Fruit fly (Drosophila melanogaster) whole organism, embryonic: ENCODE measurements around the gene CG43922.
A peak's percentile ranks its signal among the peaks of the same experiment; 100 is the strongest.

Experiments used
- Adf1 ChIP-seq: fragments of 200-800 bp; sonication (Bioruptor generic); IDR thresholded peaks from 2 replicates; pipeline ENCODE4 v1.3.6; 2022; ENCODE audit warnings: missing biosample characterization, missing genetic modification characterization
- Atf-2 ChIP-seq: fragments of 200-800 bp; sonication (Bioruptor generic); optimal IDR thresholded peaks from 2 replicates; lab custom pipeline; 2016; ENCODE audit warnings: missing biosample characterization, missing genetic modification characterization
- BtbVII ChIP-seq: fragments of 200-800 bp; sonication (Bioruptor generic); optimal IDR thresholded peaks from 3 replicates; lab custom pipeline; 2017; ENCODE audit warnings: missing biosample characterization, mild to moderate bottlenecking, missing genetic modification characterization
- CG10543 ChIP-seq: fragments of 200-800 bp; sonication (Bioruptor generic); optimal IDR thresholded peaks from 3 replicates; lab custom pipeline; 2017; ENCODE audit warnings: missing biosample characterization, mild to moderate bottlenecking, missing genetic modification characterization, moderate library complexity
- CG10959 ChIP-seq: fragments of 200-800 bp; sonication (Bioruptor generic); IDR thresholded peaks from 2 replicates; pipeline ENCODE4 v1.3.6; 2022; ENCODE audit warnings: missing biosample characterization, missing genetic modification characterization
- CG11695 ChIP-seq: fragments of 200-800 bp; sonication (Bioruptor generic); IDR thresholded peaks from 3 replicates; pipeline ENCODE4 v1.3.6; 2022; ENCODE audit warnings: missing biosample characterization, missing genetic modification characterization
- CG13624 ChIP-seq: fragments of 200-800 bp; sonication (Bioruptor generic); optimal IDR thresholded peaks from 2 replicates; lab custom pipeline; 2016; ENCODE audit warnings: missing biosample characterization, missing genetic modification characterization
- CG1603 ChIP-seq: fragments of 200-800 bp; sonication (Bioruptor generic); optimal IDR thresholded peaks from 2 replicates; lab custom pipeline; 2019; ENCODE audit warnings: missing biosample characterization, mild to moderate bottlenecking, missing genetic modification characterization, moderate library complexity
- CG16779 ChIP-seq: fragments of 200-800 bp; sonication (Bioruptor generic); IDR thresholded peaks from 2 replicates; pipeline ENCODE4 v1.3.6; 2022; ENCODE audit warnings: missing biosample characterization, missing genetic modification characterization
- CG17829 ChIP-seq: fragments of 200-800 bp; optimal IDR thresholded peaks from 2 replicates; lab custom pipeline; 2019; ENCODE audit warnings: missing biosample characterization, mild to moderate bottlenecking, missing genetic modification characterization, moderate library complexity
- CG18599 ChIP-seq: fragments of 200-800 bp; sonication (Bioruptor generic); optimal IDR thresholded peaks from 3 replicates; lab custom pipeline; 2017; ENCODE audit warnings: missing biosample characterization, missing genetic modification characterization, mild to moderate bottlenecking, moderate library complexity, missing genetic modification reagents
- CG2120 ChIP-seq: fragments of 200-800 bp; sonication (Bioruptor generic); optimal IDR thresholded peaks from 3 replicates; lab custom pipeline; 2016; ENCODE audit warnings: missing biosample characterization, missing genetic modification characterization
- CG31224 ChIP-seq: fragments of 200-800 bp; sonication (Bioruptor generic); IDR thresholded peaks from 2 replicates; pipeline ENCODE4 v1.3.6; 2022; ENCODE audit warnings: missing biosample characterization, missing genetic modification characterization
- CG33557 ChIP-seq: fragments of 200-800 bp; sonication (Bioruptor generic); optimal IDR thresholded peaks from 2 replicates; lab custom pipeline; 2019; ENCODE audit warnings: missing biosample characterization, mild to moderate bottlenecking, missing genetic modification characterization, moderate library complexity
- CG3726 ChIP-seq: fragments of 200-800 bp; sonication (Bioruptor generic); IDR thresholded peaks from 3 replicates; pipeline ENCODE4, ENCODE4 v1.3.6; 2022; ENCODE audit warnings: missing biosample characterization, missing genetic modification characterization
- CG3847 ChIP-seq: fragments of 200-800 bp; sonication (Bioruptor generic); IDR thresholded peaks from 2 replicates; pipeline ENCODE4 v1.3.6; 2022; ENCODE audit warnings: missing biosample characterization, missing genetic modification characterization
- CG4707 ChIP-seq: fragments of 200-800 bp; sonication (Bioruptor generic); optimal IDR thresholded peaks from 2 replicates; lab custom pipeline; 2018; ENCODE audit warnings: missing biosample characterization, mild to moderate bottlenecking, missing genetic modification characterization, moderate library complexity
- CG6175 ChIP-seq: fragments of 200-800 bp; sonication (Bioruptor generic); IDR thresholded peaks from 3 replicates; pipeline ENCODE4 v1.3.6; 2022; ENCODE audit warnings: missing biosample characterization, missing genetic modification characterization
- CG6813 ChIP-seq: fragments of 200-800 bp; sonication (Bioruptor generic); optimal IDR thresholded peaks from 2 replicates; lab custom pipeline; 2017; ENCODE audit warnings: missing biosample characterization, missing genetic modification characterization, mild to moderate bottlenecking, moderate library complexity, missing genetic modification reagents
- Gug ChIP-seq: fragments of 200-800 bp; sonication (Bioruptor generic); IDR thresholded peaks from 4 replicates; pipeline ENCODE4 v1.3.6; 2022; ENCODE audit warnings: missing biosample characterization, missing genetic modification characterization
- Hmx ChIP-seq: fragments of 200-800 bp; sonication (Bioruptor generic); optimal IDR thresholded peaks from 2 replicates; lab custom pipeline; 2016; ENCODE audit warnings: missing biosample characterization, missing genetic modification characterization
- Hr3 ChIP-seq: fragments of 200-800 bp; sonication (Bioruptor generic); optimal IDR thresholded peaks from 3 replicates; lab custom pipeline; 2016; ENCODE audit warnings: missing biosample characterization, missing genetic modification characterization
- MESR4 ChIP-seq: fragments of 200-800 bp; sonication (Bioruptor generic); optimal IDR thresholded peaks from 2 replicates; lab custom pipeline; 2018; ENCODE audit warnings: missing biosample characterization, mild to moderate bottlenecking, missing genetic modification characterization, moderate library complexity
- Mad ChIP-seq: fragments of 200-800 bp; sonication (Bioruptor generic); optimal IDR thresholded peaks from 2 replicates; lab custom pipeline; 2016; ENCODE audit warnings: missing biosample characterization, missing genetic modification characterization
- Nf-YB ChIP-seq: fragments of 200-800 bp; sonication (Bioruptor generic); optimal IDR thresholded peaks from 3 replicates; lab custom pipeline; 2019; ENCODE audit warnings: missing biosample characterization, mild to moderate bottlenecking, missing genetic modification characterization, moderate library complexity
- Rx ChIP-seq: fragments of 200-800 bp; sonication (Bioruptor generic); IDR thresholded peaks from 2 replicates; pipeline ENCODE4 v1.3.6; 2022; ENCODE audit warnings: missing biosample characterization, missing genetic modification characterization
- Sry-β ChIP-seq: fragments of 200-800 bp; sonication (Bioruptor generic); optimal IDR thresholded peaks from 2 replicates; lab custom pipeline; 2018; ENCODE audit warnings: missing biosample characterization, mild to moderate bottlenecking, missing genetic modification characterization, moderate library complexity
- Sry-δ ChIP-seq: fragments of 200-800 bp; sonication (Bioruptor generic); optimal IDR thresholded peaks from 2 replicates; lab custom pipeline; 2016; ENCODE audit warnings: missing biosample characterization, missing genetic modification characterization
- amos ChIP-seq: fragments of 200-800 bp; sonication (Bioruptor generic); IDR thresholded peaks from 2 replicates; pipeline ENCODE4 v1.3.6; 2022; ENCODE audit warnings: missing biosample characterization, missing genetic modification characterization; ENCODE audit not compliant: partially characterized antibody
- ato ChIP-seq: fragments of 200-800 bp; sonication (Bioruptor generic); IDR thresholded peaks from 2 replicates; pipeline ENCODE4 v1.3.6; 2022; ENCODE audit warnings: missing biosample characterization, missing genetic modification characterization; ENCODE audit not compliant: partially characterized antibody
- dimm ChIP-seq: fragments of 200-800 bp; sonication (Bioruptor generic); IDR thresholded peaks from 2 replicates; pipeline ENCODE4 v1.3.6; 2022; ENCODE audit warnings: missing biosample characterization, missing genetic modification characterization
- dmrt99B ChIP-seq: fragments of 200-800 bp; sonication (Bioruptor generic); optimal IDR thresholded peaks from 2 replicates; lab custom pipeline; 2018; ENCODE audit warnings: missing biosample characterization, mild to moderate bottlenecking, missing genetic modification characterization, moderate library complexity
- esg ChIP-seq: fragments of 200-800 bp; sonication (Bioruptor generic); conservative IDR thresholded peaks from 2 replicates; pipeline ENCODE4 v1.3.6; 2022; ENCODE audit warnings: missing biosample characterization, missing genetic modification characterization
- eve ChIP-seq, 2 experiments: fragments of >200 bp; optimal IDR thresholded peaks; 2 replicates each; lab custom pipeline; 2017; ENCODE audit warnings: missing biosample characterization in 2 of 2, missing genetic modification characterization in 2 of 2
- ewg ChIP-seq: fragments of 200-800 bp; sonication (Bioruptor generic); optimal IDR thresholded peaks from 3 replicates; lab custom pipeline; 2017; ENCODE audit warnings: mild to moderate bottlenecking, missing biosample characterization, missing genetic modification reagents, missing genetic modification characterization
- fd3F ChIP-seq: fragments of 200-800 bp; sonication (Bioruptor generic); optimal IDR thresholded peaks from 2 replicates; lab custom pipeline; 2018; ENCODE audit warnings: missing biosample characterization, mild to moderate bottlenecking, missing genetic modification characterization, moderate library complexity
- fru ChIP-seq: fragments of >200 bp; optimal IDR thresholded peaks from 2 replicates; lab custom pipeline; 2017
- ftz-f1 ChIP-seq: fragments of 200-800 bp; sonication (Bioruptor generic); optimal IDR thresholded peaks from 2 replicates; lab custom pipeline; 2016; ENCODE audit warnings: missing biosample characterization, missing genetic modification characterization
- grn ChIP-seq: fragments of 200-800 bp; sonication (Bioruptor generic); optimal IDR thresholded peaks from 3 replicates; lab custom pipeline; 2017; ENCODE audit warnings: missing biosample characterization, missing genetic modification characterization
- hbn ChIP-seq: fragments of 200-800 bp; sonication (Bioruptor generic); IDR thresholded peaks from 2 replicates; pipeline ENCODE4 v1.3.6; 2022; ENCODE audit warnings: missing biosample characterization, missing genetic modification characterization; ENCODE audit not compliant: partially characterized antibody
- lov ChIP-seq, 2 experiments: fragments of 200-800 bp in 1 of 2; fragments of >200 bp in 1 of 2; sonication (Bioruptor generic) in 1 of 2; IDR thresholded peaks in 1 of 2; optimal IDR thresholded peaks in 1 of 2; 2 replicates in 1 of 2; 3 replicates in 1 of 2; pipeline versions ENCODE4 v1.3.6 to Lab custom; 2017 to 2022; ENCODE audit warnings: missing biosample characterization in 1 of 2, missing genetic modification characterization in 1 of 2
- org-1 ChIP-seq: fragments of 200-800 bp; sonication (Bioruptor generic); optimal IDR thresholded peaks from 2 replicates; lab custom pipeline; 2017; ENCODE audit warnings: missing biosample characterization, missing genetic modification characterization
- ranshi ChIP-seq: fragments of 200-800 bp; sonication (Bioruptor generic); IDR thresholded peaks from 2 replicates; pipeline ENCODE4 v1.3.6; 2022; ENCODE audit warnings: missing biosample characterization, missing genetic modification characterization
- shn ChIP-seq: fragments of 200-800 bp; sonication (Bioruptor generic); optimal IDR thresholded peaks from 3 replicates; lab custom pipeline; 2016; ENCODE audit warnings: missing biosample characterization, missing genetic modification characterization
- slbo ChIP-seq: fragments of 200-800 bp; sonication (Bioruptor generic); IDR thresholded peaks from 2 replicates; pipeline ENCODE4 v1.3.6; 2022; ENCODE audit warnings: missing biosample characterization, missing genetic modification characterization
- sob ChIP-seq: fragments of 200-800 bp; sonication (Bioruptor generic); IDR thresholded peaks from 2 replicates; pipeline ENCODE4 v1.3.6; 2022; ENCODE audit warnings: missing biosample characterization, missing genetic modification characterization
- wek ChIP-seq: fragments of 200-800 bp; sonication (Bioruptor generic); optimal IDR thresholded peaks from 3 replicates; lab custom pipeline; 2018; ENCODE audit warnings: missing biosample characterization, mild to moderate bottlenecking, missing genetic modification characterization, moderate library complexity

The CG43922 gene

dm6 chr2L:6308651-6309050, at the start of gene CG43922, which contains the start of gene CG13984:
TSS of gene CG43922 (minus strand) at chr2L:6308751.
TSS of gene CG13984 (plus strand) at chr2L:6308819.
- TF ChIP-seq sob (GFP tag; lab: Robert Waterston, UW) (no peak), CG10959 (GFP tag; lab: Robert Waterston, UW) (no peak), CG16779 (GFP tag; lab: Robert Waterston, UW) (no peak), Sry-δ (no peak), CG31224 (GFP tag; lab: Robert Waterston, UW) (no peak)

- TF ChIP-seq Rx (GFP tag; lab: Robert Waterston, UW) (no peak), MESR4 (GFP tag; lab: Kevin White, UChicago) (no peak), shn (GFP tag; lab: Kevin White, UChicago) (no peak), Gug (no peak), CG33557 (no peak), CG2120 (GFP tag; lab: Kevin White, UChicago) (no peak), Mad (no peak), Sry-β (GFP tag; lab: Kevin White, UChicago) (no peak), fru (lab: Kevin White, UChicago) (no peak), Nf-YB (GFP tag; lab: Kevin White, UChicago) (no peak), hbn (GFP tag; lab: Robert Waterston, UW) (no peak), Hmx (GFP tag; lab: Kevin White, UChicago) (no peak), grn (no peak)
- TF ChIP-seq, all 482 proteins: peak for 0
Observed at dm6 chr2L:6358218-6358617, 49.7 kb upstream of the CG43922 start, which contains the start of gene CG9500. TSS of gene CG9500 (minus strand) at chr2L:6358318.

dm6 chr2L:6356686-6357362, 48.3 kb upstream of the CG43922 start:
- TF ChIP-seq ftz-f1 (no peak), eve (GFP tag; optimal IDR thresholded peaks at IDR 0.05; lab: Kevin White, UChicago) (no peak), slbo (peak; percentile 28), CG13624 (GFP tag; lab: Kevin White, UChicago) (no peak), CG17829 (peak; percentile 59), CG11695 (GFP tag; lab: Robert Waterston, UW) (0 out of 3 replicates have a peak, but pooled peaks have one; percentile 20), wek (GFP tag; lab: Kevin White, UChicago) (peak; percentile 6), lov (optimal IDR thresholded peaks at IDR 0.05; lab: Kevin White, UChicago) (no peak), lov (GFP tag; IDR thresholded peaks at IDR 0.05; lab: Robert Waterston, UW) (no peak), CG1603 (tag; lab: Kevin White, UChicago) (peak; percentile 67), fd3F (GFP tag; lab: Kevin White, UChicago) (no peak), Hr3 (GFP tag; lab: Kevin White, UChicago) (no peak), ranshi (GFP tag; lab: Robert Waterston, UW) (no peak), Atf-2 (GFP tag; lab: Kevin White, UChicago) (no peak), CG3847 (GFP tag; lab: Robert Waterston, UW) (0 out of 2 replicates have a peak, but pooled peaks have one; percentile 20), Adf1 (GFP tag; lab: Robert Waterston, UW) (no peak), CG3726 (GFP tag; lab: Robert Waterston, UW) (no peak), CG6813 (GFP tag; lab: Kevin White, UChicago) (peak; percentile 36), dmrt99B (tag; lab: Kevin White, UChicago) (peak; percentile 32), amos (GFP tag; lab: Robert Waterston, UW) (peak; percentile 59), CG6175 (GFP tag; lab: Robert Waterston, UW) (no peak), esg (GFP tag; lab: Robert Waterston, UW) (no peak), dimm (GFP tag; lab: Robert Waterston, UW) (no peak), CG10543 (no peak), CG18599 (peak; percentile 52), ato (GFP tag; lab: Robert Waterston, UW) (no peak), ewg (GFP tag; lab: Kevin White, UChicago) (peak; percentile 45), CG4707 (GFP tag; lab: Kevin White, UChicago) (peak; percentile 58), BtbVII (GFP tag; lab: Kevin White, UChicago) (no peak), org-1 (GFP tag; lab: Kevin White, UChicago) (no peak)
